Worm (Caenorhabditis elegans): Measurements from ENCODE around the gene K07E8.6.

DNA sequence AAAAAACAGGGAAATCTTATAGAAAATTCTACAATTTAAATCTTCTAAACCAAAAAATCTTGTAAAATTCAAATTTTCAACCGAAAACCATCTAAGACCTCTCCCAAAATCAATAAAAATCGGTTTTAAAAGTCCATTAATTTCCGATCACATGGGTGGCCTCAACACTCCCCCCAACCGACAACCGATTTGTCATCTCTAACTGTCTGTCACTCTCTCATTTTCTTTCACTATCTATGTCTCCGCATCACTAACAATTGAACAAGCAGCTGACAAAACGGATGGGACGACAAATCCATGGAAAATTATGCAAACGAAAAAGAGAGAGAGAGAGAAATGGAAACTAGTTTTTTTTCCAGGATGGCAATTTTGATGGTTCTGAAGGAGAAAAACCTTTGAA lies 36.4 kb downstream of the K07E8.6 start:
- TF ChIP-seq him-1 (tag; optimal IDR thresholded peaks at IDR 0.05) (no peak), dao-5 (tag; optimal IDR thresholded peaks at IDR 0.05) (no peak), W03F9.2 (tag; optimal IDR thresholded peaks at IDR 0.05) (no peak)
